Worm (Caenorhabditis elegans): ENCODE measurements around the gene gpx-4.

DNA sequence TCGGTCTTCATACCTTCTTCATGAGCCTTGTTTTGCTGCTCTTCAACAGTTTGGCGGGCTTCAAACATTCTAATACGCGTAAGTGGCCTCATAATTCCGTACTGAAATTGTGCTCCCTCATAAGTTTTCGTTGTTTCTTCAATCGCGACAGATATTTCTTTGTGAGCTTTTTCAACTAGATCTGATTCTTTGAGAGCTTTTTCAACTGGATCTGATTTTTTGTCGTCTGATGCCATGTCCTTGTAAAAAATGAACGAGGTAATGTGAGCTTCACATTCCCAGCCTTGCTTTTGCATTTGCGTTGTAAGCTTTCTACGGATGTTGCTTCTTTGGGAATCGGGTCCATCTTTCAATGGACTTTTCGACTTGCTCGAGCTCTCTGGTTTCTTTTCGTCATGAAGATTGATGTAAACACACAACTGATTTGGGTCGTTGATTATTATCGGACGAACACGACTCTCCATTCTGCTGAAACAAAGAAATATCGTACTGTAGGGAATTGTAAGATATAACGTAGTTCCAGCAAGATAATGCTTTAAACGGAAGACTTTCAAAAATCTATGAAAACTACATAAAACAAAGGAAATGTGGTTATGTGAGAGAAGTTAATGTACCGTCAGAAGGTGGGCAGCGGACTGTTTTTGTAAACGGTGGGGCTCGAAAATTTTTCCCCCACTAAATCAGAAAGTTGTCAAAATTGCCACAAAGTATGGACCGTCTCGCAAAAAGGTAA is 35.6 kb upstream of the gpx-4 start, which contains the start of gene Y94H6A.10:
- TF ChIP-seq him-1 (tag; optimal IDR thresholded peaks at IDR 0.05) (no peak), W03F9.2 (tag; optimal IDR thresholded peaks at IDR 0.05) (no peak)
